Comparison of ENCODE assay signal across 2 fruit fly cellular contexts in the genomic region with DNA sequence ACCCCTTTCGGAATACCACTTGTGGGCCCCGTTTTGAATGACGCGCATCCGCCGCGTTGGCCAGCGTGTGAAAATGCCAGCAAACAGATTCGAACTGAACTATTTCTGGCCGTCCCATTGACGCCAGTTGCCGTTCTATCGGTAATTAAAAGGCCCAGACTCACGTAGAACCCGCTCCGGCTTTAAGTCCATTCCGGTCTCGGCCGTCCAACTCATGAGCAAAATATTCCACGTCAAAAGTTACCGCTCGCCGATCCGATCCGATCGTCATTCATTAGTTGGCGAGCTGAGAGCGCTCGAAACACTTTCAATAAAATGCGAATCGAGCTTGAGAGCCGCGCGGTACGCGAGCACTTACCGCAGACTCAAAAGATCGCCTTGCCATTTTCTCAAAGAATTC.
TF ChIP-seq lines count a peak whose summit lies in the region.

No protein-coding gene starts in this region.

- no peak for TF ChIP-seq CTCF in whole organism, embryonic (GFP tag; optimal IDR thresholded peaks at IDR 0.05; lab: Kevin White, UChicago)

TF ChIP-seq in whole organism, adult, 20 proteins besides CTCF, POLR2A, EP300 and RAD21:
- TF ChIP-seq cic (GFP tag; optimal IDR thresholded peaks at IDR 0.05; lab: Kevin White, UChicago) = peak; percentile 43
- no peak for TF ChIP-seq cnc (optimal IDR thresholded peaks at IDR 0.05; lab: Kevin White, UChicago)
- TF ChIP-seq kay (GFP tag; lab: Kevin White, UChicago; ENCODE audit: borderline replicate concordance) = peak; percentile 41

TF ChIP-seq in whole organism, embryonic, 481 proteins besides CTCF, POLR2A, EP300 and RAD21:
- TF ChIP-seq sd (tag; optimal IDR thresholded peaks at IDR 0.05; lab: Kevin White, UChicago) (peak; percentile 53), chinmo (GFP tag; IDR thresholded peaks at IDR 0.05; lab: Robert Waterston, UW; ENCODE audit: partially characterized antibody) (0 out of 4 replicates have a peak, but pooled peaks have one; percentile 52), CHES-1-like (GFP tag; optimal IDR thresholded peaks at IDR 0.05; lab: Kevin White, UChicago) (no peak), z (GFP tag; IDR thresholded peaks at IDR 0.05; lab: Robert Waterston, UW) (no peak), CG13894 (tag; optimal IDR thresholded peaks at IDR 0.05; lab: Kevin White, UChicago) (peak; percentile 89)
